Fruit fly (Drosophila melanogaster) whole organism, prepupa: ENCODE data around the gene Jarid2.

Source experiments
- CG10669 ChIP-seq: fragments of 200-800 bp; sonication (Bioruptor generic); optimal IDR thresholded peaks from 3 replicates; lab custom pipeline; 2018; ENCODE audit warnings: missing biosample characterization, mild to moderate bottlenecking, missing genetic modification characterization, moderate library complexity
- CG11294 ChIP-seq: fragments of 200-800 bp; sonication (Bioruptor generic); IDR thresholded peaks from 2 replicates; pipeline ENCODE4 v1.3.6; 2022; ENCODE audit warnings: missing biosample characterization, missing genetic modification characterization
- CG11762 ChIP-seq: fragments of 200-800 bp; sonication (Bioruptor generic); optimal IDR thresholded peaks from 3 replicates; lab custom pipeline; 2016; ENCODE audit warnings: missing biosample characterization, missing genetic modification characterization; ENCODE audit not compliant: insufficient read depth
- CG15336 ChIP-seq: fragments of 200-800 bp; sonication (Bioruptor generic); IDR thresholded peaks from 2 replicates; pipeline ENCODE4 v1.3.6; 2022; ENCODE audit warnings: missing biosample characterization, missing genetic modification characterization
- CG1621 ChIP-seq: fragments of 200-800 bp; sonication (Bioruptor generic); optimal IDR thresholded peaks from 3 replicates; lab custom pipeline; 2018; ENCODE audit warnings: missing biosample characterization, mild to moderate bottlenecking, missing genetic modification characterization
- CG3032 ChIP-seq: fragments of 200-800 bp; optimal IDR thresholded peaks from 2 replicates; lab custom pipeline; 2019; ENCODE audit warnings: missing biosample characterization, mild to moderate bottlenecking, missing genetic modification characterization, moderate library complexity
- CG31627 ChIP-seq: fragments of 200-800 bp; sonication (Bioruptor generic); optimal IDR thresholded peaks from 3 replicates; lab custom pipeline; 2016; ENCODE audit warnings: missing biosample characterization, missing genetic modification characterization
- CG34406 ChIP-seq: fragments of 200-800 bp; sonication (Bioruptor generic); optimal IDR thresholded peaks from 3 replicates; lab custom pipeline; 2016; ENCODE audit warnings: missing biosample characterization, missing genetic modification characterization
- CG3919 ChIP-seq: fragments of 200-800 bp; sonication (Bioruptor generic); optimal IDR thresholded peaks from 3 replicates; lab custom pipeline; 2016; ENCODE audit warnings: missing biosample characterization, missing genetic modification characterization
- CG4318 ChIP-seq: fragments of 200-800 bp; sonication (Bioruptor generic); optimal IDR thresholded peaks from 3 replicates; lab custom pipeline; 2017; ENCODE audit warnings: missing biosample characterization, mild to moderate bottlenecking, missing genetic modification characterization
- CG6163 ChIP-seq: fragments of 200-800 bp; sonication (Bioruptor generic); IDR thresholded peaks from 3 replicates; pipeline ENCODE4 v1.3.6; 2022; ENCODE audit warnings: missing biosample characterization, missing genetic modification characterization
- CG6276 ChIP-seq: fragments of 200-800 bp; sonication (Bioruptor generic); optimal IDR thresholded peaks from 2 replicates; lab custom pipeline; 2017; ENCODE audit warnings: missing biosample characterization, mild to moderate bottlenecking, missing genetic modification characterization
- CG6792 ChIP-seq: fragments of 200-800 bp; sonication (Bioruptor generic); optimal IDR thresholded peaks from 3 replicates; lab custom pipeline; 2016; ENCODE audit warnings: missing biosample characterization, missing genetic modification characterization
- CG7368 ChIP-seq: fragments of 200-800 bp; sonication (Bioruptor generic); optimal IDR thresholded peaks from 3 replicates; lab custom pipeline; 2016; ENCODE audit warnings: missing biosample characterization, missing genetic modification characterization
- CG8119 ChIP-seq: fragments of 200-800 bp; sonication (Bioruptor generic); IDR thresholded peaks from 3 replicates; pipeline ENCODE4 v1.3.6; 2022; ENCODE audit warnings: missing biosample characterization, missing genetic modification characterization
- CG8319 ChIP-seq: fragments of 200-800 bp; sonication (Bioruptor generic); optimal IDR thresholded peaks from 3 replicates; lab custom pipeline; 2016; ENCODE audit warnings: missing biosample characterization, missing genetic modification characterization
- CG8632 ChIP-seq: fragments of 200-800 bp; sonication (Bioruptor generic); optimal IDR thresholded peaks from 3 replicates; lab custom pipeline; 2016; ENCODE audit warnings: missing biosample characterization, missing genetic modification characterization
- Eip75B ChIP-seq: fragments of 200-800 bp; sonication (Bioruptor generic); optimal IDR thresholded peaks from 3 replicates; lab custom pipeline; 2016; ENCODE audit warnings: missing biosample characterization, missing genetic modification characterization
- Eip78C ChIP-seq: fragments of 200-800 bp; sonication (Bioruptor generic); peaks from one replicate; lab custom pipeline; 2016; ENCODE audit warnings: missing biosample characterization, missing genetic modification characterization
- Eip93F ChIP-seq: fragments of 200-800 bp; sonication (Bioruptor generic); optimal IDR thresholded peaks from 2 replicates; lab custom pipeline; 2016; ENCODE audit warnings: missing biosample characterization, mild to moderate bottlenecking, missing genetic modification characterization
- Ets21C ChIP-seq: fragments of 200-800 bp; sonication (Bioruptor generic); optimal IDR thresholded peaks from 3 replicates; lab custom pipeline; 2016; ENCODE audit warnings: missing biosample characterization, missing genetic modification characterization
- Ets96B ChIP-seq: fragments of 200-800 bp; optimal IDR thresholded peaks from 2 replicates; lab custom pipeline; 2019; ENCODE audit warnings: missing biosample characterization, mild to moderate bottlenecking, missing genetic modification characterization, moderate library complexity
- Gug ChIP-seq: fragments of 200-800 bp; sonication (Bioruptor generic); IDR thresholded peaks from 2 replicates; pipeline ENCODE4 v1.3.6; 2022; ENCODE audit warnings: missing biosample characterization, missing genetic modification characterization
- Hr38 ChIP-seq: sonication (Bioruptor generic); optimal IDR thresholded peaks from 2 replicates; lab custom pipeline; 2016; ENCODE audit warnings: missing biosample characterization, missing genetic modification characterization
- Hr39 ChIP-seq: fragments of 200-800 bp; sonication (Bioruptor generic); optimal IDR thresholded peaks from 2 replicates; lab custom pipeline; 2016; ENCODE audit warnings: missing biosample characterization, missing genetic modification characterization
- Hr4 ChIP-seq: fragments of 200-800 bp; sonication (Bioruptor generic); optimal IDR thresholded peaks from 3 replicates; lab custom pipeline; 2016; ENCODE audit warnings: missing biosample characterization, missing genetic modification characterization
- Lpt ChIP-seq: fragments of 200-800 bp; sonication (Bioruptor generic); optimal IDR thresholded peaks from 3 replicates; lab custom pipeline; 2016; ENCODE audit warnings: missing biosample characterization, missing genetic modification characterization
- Met ChIP-seq: fragments of 200-800 bp; sonication (Bioruptor generic); optimal IDR thresholded peaks from 3 replicates; lab custom pipeline; 2016; ENCODE audit warnings: missing biosample characterization, missing genetic modification characterization
- OdsH ChIP-seq: fragments of 200-800 bp; sonication (Bioruptor generic); optimal IDR thresholded peaks from 3 replicates; lab custom pipeline; 2016; ENCODE audit warnings: missing biosample characterization, missing genetic modification characterization
- Smox ChIP-seq: fragments of 200-800 bp; sonication (Bioruptor generic); optimal IDR thresholded peaks from 3 replicates; lab custom pipeline; 2016; ENCODE audit warnings: missing biosample characterization, missing genetic modification characterization
- Sox102F ChIP-seq: fragments of 200-800 bp; sonication (Bioruptor generic); optimal IDR thresholded peaks from 2 replicates; lab custom pipeline; 2016; ENCODE audit warnings: missing biosample characterization, mild to moderate bottlenecking, missing genetic modification characterization
- Sox14 ChIP-seq: fragments of 200-800 bp; sonication (Bioruptor generic); optimal IDR thresholded peaks from 3 replicates; lab custom pipeline; 2016; ENCODE audit warnings: missing biosample characterization, missing genetic modification characterization
- achi ChIP-seq: fragments of 200-800 bp; sonication (Bioruptor generic); optimal IDR thresholded peaks from 3 replicates; lab custom pipeline; 2016; ENCODE audit warnings: missing biosample characterization, missing genetic modification characterization
- cyc ChIP-seq: fragments of 200-800 bp; sonication (Bioruptor generic); optimal IDR thresholded peaks from 3 replicates; lab custom pipeline; 2016; ENCODE audit warnings: missing biosample characterization, missing genetic modification characterization
- dac ChIP-seq: fragments of 200-800 bp; sonication (Bioruptor generic); optimal IDR thresholded peaks from 2 replicates; lab custom pipeline; 2017; ENCODE audit warnings: missing biosample characterization, mild to moderate bottlenecking, missing genetic modification characterization
- dsx ChIP-seq: fragments of 200-800 bp; optimal IDR thresholded peaks from 3 replicates; lab custom pipeline; 2019; ENCODE audit warnings: missing biosample characterization, mild to moderate bottlenecking, missing genetic modification characterization, moderate library complexity; ENCODE audit not compliant: poor library complexity, severe bottlenecking
- eg ChIP-seq: fragments of 200-800 bp; sonication (Bioruptor generic); IDR thresholded peaks from 3 replicates; pipeline ENCODE4 v1.3.6; 2022; ENCODE audit warnings: missing biosample characterization, missing genetic modification characterization
- esn ChIP-seq: fragments of 200-800 bp; sonication (Bioruptor generic); optimal IDR thresholded peaks from 2 replicates; lab custom pipeline; 2016; ENCODE audit warnings: missing biosample characterization, mild to moderate bottlenecking, missing genetic modification characterization, moderate library complexity
- fd59A ChIP-seq: fragments of 200-800 bp; sonication (Bioruptor generic); optimal IDR thresholded peaks from 2 replicates; lab custom pipeline; 2017; ENCODE audit warnings: missing biosample characterization, mild to moderate bottlenecking, missing genetic modification characterization, missing genetic modification reagents
- fd85E ChIP-seq: fragments of 200-800 bp; sonication (Bioruptor generic); optimal IDR thresholded peaks from 3 replicates; lab custom pipeline; 2016; ENCODE audit warnings: missing biosample characterization, missing genetic modification characterization
- fkh ChIP-seq: fragments of 200-800 bp; sonication (Bioruptor generic); optimal IDR thresholded peaks from 3 replicates; lab custom pipeline; 2017; ENCODE audit warnings: missing biosample characterization, mild to moderate bottlenecking, missing genetic modification characterization, moderate library complexity
- lz ChIP-seq: fragments of 200-800 bp; sonication (Bioruptor generic); optimal IDR thresholded peaks from 3 replicates; lab custom pipeline; 2016; ENCODE audit warnings: missing biosample characterization, missing genetic modification characterization
- net ChIP-seq: fragments of 200-800 bp; sonication (Bioruptor generic); optimal IDR thresholded peaks from 3 replicates; lab custom pipeline; 2016; ENCODE audit warnings: missing biosample characterization, missing genetic modification characterization
- pdm3 ChIP-seq: fragments of 200-800 bp; sonication (Bioruptor generic); optimal IDR thresholded peaks from 3 replicates; lab custom pipeline; 2016; ENCODE audit warnings: missing biosample characterization, missing genetic modification characterization
- salr ChIP-seq, 2 experiments: fragments of 200-800 bp; sonication (Bioruptor generic); optimal IDR thresholded peaks; 3 replicates each; lab custom pipeline; 2016 to 2018; ENCODE audit warnings: missing biosample characterization in 2 of 2, missing genetic modification characterization in 2 of 2, mild to moderate bottlenecking in 1 of 2
- spab ChIP-seq: fragments of 200-800 bp; sonication (Bioruptor generic); optimal IDR thresholded peaks from 2 replicates; lab custom pipeline; 2017; ENCODE audit warnings: missing biosample characterization, mild to moderate bottlenecking, missing genetic modification characterization, missing genetic modification reagents
- ss ChIP-seq, 2 experiments: fragments of 200-800 bp; sonication (Bioruptor generic); optimal IDR thresholded peaks; 2 replicates in 1 of 2; 3 replicates in 1 of 2; lab custom pipeline; 2017 to 2018; ENCODE audit warnings: mild to moderate bottlenecking in 2 of 2, missing biosample characterization in 2 of 2, missing genetic modification characterization in 2 of 2, moderate library complexity in 1 of 2
- svp ChIP-seq: fragments of 200-800 bp; sonication (Bioruptor generic); peaks from one replicate; lab custom pipeline; 2016; ENCODE audit warnings: missing biosample characterization, missing genetic modification characterization
- topi ChIP-seq: fragments of 200-800 bp; sonication (Bioruptor generic); optimal IDR thresholded peaks from 3 replicates; lab custom pipeline; 2016; ENCODE audit warnings: missing biosample characterization, missing genetic modification characterization
- vri ChIP-seq: fragments of 200-800 bp; sonication (Bioruptor generic); optimal IDR thresholded peaks from 3 replicates; lab custom pipeline; 2016; ENCODE audit warnings: missing biosample characterization, mild to moderate bottlenecking, missing genetic modification characterization

Jarid2 gene

DNA sequence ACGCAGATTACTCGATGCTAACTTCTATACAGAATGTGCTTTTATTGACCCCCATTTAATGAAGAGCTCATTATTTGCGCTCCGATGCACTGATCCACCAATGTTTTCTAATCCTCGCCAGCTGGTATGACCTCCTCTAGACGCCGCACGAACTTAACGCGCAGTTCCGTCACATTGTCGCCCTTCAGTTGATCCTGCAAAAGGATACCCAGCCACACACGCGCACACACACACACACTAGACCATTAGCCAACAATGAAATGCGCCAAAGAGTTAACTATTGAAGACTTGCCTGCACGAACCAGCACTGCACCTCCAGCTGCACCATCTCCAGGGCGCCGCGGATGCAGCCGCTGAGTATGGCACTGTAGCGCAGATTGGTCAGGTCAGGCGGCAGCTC, 38.0 kb upstream of the Jarid2 start:
- no peak for TF ChIP-seq Sox14 (GFP tag; lab: Kevin White, UChicago)
- no peak for TF ChIP-seq Eip75B (GFP tag; lab: Kevin White, UChicago)
- TF ChIP-seq Met, result no peak
- no peak for TF ChIP-seq esn (GFP tag; lab: Kevin White, UChicago)
- no peak for TF ChIP-seq eg (GFP tag; lab: Robert Waterston, UW)

DNA sequence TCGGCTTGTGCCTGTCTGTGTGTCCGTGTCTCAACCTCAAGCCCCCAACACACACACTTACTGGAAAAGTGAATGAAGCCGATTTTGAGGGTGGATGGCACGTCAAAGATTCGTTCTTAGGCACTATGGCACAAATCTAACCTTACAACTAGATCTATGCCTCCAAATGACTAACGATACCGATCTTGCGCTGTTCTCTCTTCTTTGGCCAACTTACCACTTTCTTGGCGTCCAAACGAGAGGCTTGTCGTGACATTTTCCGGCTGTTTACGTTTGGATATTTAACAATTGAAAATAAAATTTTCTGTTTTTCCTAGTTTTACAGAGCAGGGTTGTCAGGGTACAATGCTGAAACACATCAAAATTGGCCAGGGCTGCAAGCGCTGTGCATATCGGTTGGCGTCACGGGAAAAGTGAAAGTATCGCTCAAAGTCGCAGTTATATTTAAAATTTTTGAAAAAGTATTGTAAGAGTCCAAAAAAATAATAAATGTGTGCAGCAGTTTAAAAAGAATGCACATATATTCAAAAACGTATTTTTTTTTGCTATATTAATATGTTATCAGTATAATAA, 34.8 kb upstream of the Jarid2 start, which contains the start of the genes Bet3 and Nf-YA:
TSS of gene Bet3 (minus strand) at position 361 of the 573 bp plus-strand sequence.
TSS of gene Nf-YA (minus strand) at position 361 of the 573 bp plus-strand sequence.
- TF ChIP-seq CG10669 (no peak), CG34406 (no peak), Eip93F (GFP tag; lab: Kevin White, UChicago) (no peak), CG8632 (no peak), fd85E (GFP tag; lab: Kevin White, UChicago) (no peak), cyc (GFP tag; lab: Kevin White, UChicago) (peak; percentile 39), fd59A (GFP tag; lab: Kevin White, UChicago) (no peak), Gug (GFP tag; lab: Robert Waterston, UW) (no peak), svp (GFP tag; lab: Kevin White, UChicago) (peak; percentile 43), CG8119 (no peak), esn (GFP tag; lab: Kevin White, UChicago) (peak; percentile 42), CG11294 (no peak), Lpt (GFP tag; lab: Kevin White, UChicago) (no peak), CG3032 (tag; lab: Kevin White, UChicago) (peak; percentile 43), Hr4 (no peak), CG1621 (no peak), Hr39 (GFP tag; lab: Kevin White, UChicago) (peak; percentile 52), Ets96B (no peak), fkh (no peak), CG6276 (GFP tag; lab: Kevin White, UChicago) (no peak), CG8319 (GFP tag; lab: Kevin White, UChicago) (no peak), CG3919 (no peak), CG15336 (no peak), Eip78C (peak; percentile 30), dac (GFP tag; lab: Kevin White, UChicago) (no peak), Ets21C (peak; percentile 31), Sox102F (GFP tag; lab: Kevin White, UChicago) (no peak), Eip75B (GFP tag; lab: Kevin White, UChicago) (no peak), CG4318 (GFP tag; lab: Kevin White, UChicago) (no peak), pdm3 (GFP tag; lab: Kevin White, UChicago) (no peak), CG11762 (GFP tag; lab: Kevin White, UChicago) (no peak), net (GFP tag; lab: Kevin White, UChicago) (no peak), CG6163 (GFP tag; lab: Robert Waterston, UW) (no peak), CG6792 (GFP tag; lab: Kevin White, UChicago) (peak; percentile 12), CG7368 (GFP tag; lab: Kevin White, UChicago) (no peak), ss (GFP tag; optimal IDR thresholded peaks at IDR 0.05; lab: Kevin White, UChicago) (no peak), Smox (GFP tag; lab: Kevin White, UChicago) (no peak), eg (GFP tag; lab: Robert Waterston, UW) (no peak), spab (GFP tag; lab: Kevin White, UChicago) (no peak), vri (no peak), Hr38 (no peak), OdsH (peak; percentile 29), achi (GFP tag; lab: Kevin White, UChicago) (peak; percentile 31), dsx (GFP tag; lab: Kevin White, UChicago) (no peak), salr (GFP tag; optimal IDR thresholded peaks at IDR 0.05; lab: Kevin White, UChicago) (no peak), topi (GFP tag; lab: Kevin White, UChicago) (peak; percentile 32), lz (GFP tag; lab: Kevin White, UChicago) (peak; percentile 52), CG31627 (GFP tag; lab: Kevin White, UChicago) (peak; percentile 44)
